Worm (Caenorhabditis elegans) whole organism, L1 larva: ENCODE results near the gene acdh-6.

Experiments used
- F16B12.6 ChIP-seq: fragments of 150-350 bp; optimal IDR thresholded peaks from 2 replicates; lab custom pipeline; 2014; ENCODE audit warnings: missing biosample characterization, missing genetic modification characterization
- aha-1 ChIP-seq: fragments of 150-350 bp; optimal IDR thresholded peaks from 2 replicates; lab custom pipeline; 2014; ENCODE audit warnings: missing biosample characterization, missing genetic modification characterization
- alr-1 ChIP-seq: fragments of 200-800 bp; sonication (Bioruptor generic); optimal IDR thresholded peaks from 2 replicates; lab custom pipeline; 2018; ENCODE audit warnings: borderline replicate concordance, mild to moderate bottlenecking, missing genetic modification characterization, missing compliant biosample characterization
- aly-2 ChIP-seq: fragments of 150-350 bp; optimal IDR thresholded peaks from 2 replicates; lab custom pipeline; 2014; ENCODE audit warnings: missing biosample characterization, missing genetic modification characterization
- ama-1 ChIP-seq: fragments of 150-350 bp; optimal IDR thresholded peaks from 2 replicates; lab custom pipeline; 2014
- blmp-1 ChIP-seq: fragments of 150-350 bp; optimal IDR thresholded peaks from 2 replicates; lab custom pipeline; 2014; ENCODE audit warnings: missing biosample characterization, missing genetic modification characterization
- ceh-82 ChIP-seq, 3 experiments: fragments of 150-350 bp in 1 of 3; sonication (generic microtip) in 2 of 3; optimal IDR thresholded peaks; 2 replicates each; lab custom pipeline; 2014 to 2017; ENCODE audit warnings: missing biosample characterization in 3 of 3, missing genetic modification characterization in 3 of 3
- ceh-90 ChIP-seq: sonication (generic microtip); optimal IDR thresholded peaks from 2 replicates; lab custom pipeline; 2016; ENCODE audit warnings: missing genetic modification characterization, missing compliant biosample characterization
- ces-1 ChIP-seq: fragments of 150-350 bp; optimal IDR thresholded peaks from 2 replicates; lab custom pipeline; 2014; ENCODE audit warnings: missing biosample characterization, missing genetic modification reagents, missing genetic modification characterization
- dsc-1 ChIP-seq: sonication (generic microtip); optimal IDR thresholded peaks from 2 replicates; lab custom pipeline; 2016; ENCODE audit warnings: mild to moderate bottlenecking, missing genetic modification characterization, missing compliant biosample characterization
- efl-1 ChIP-seq, 4 experiments: fragments of 150-350 bp; optimal IDR thresholded peaks in 3 of 4; peaks in 1 of 4; 1 replicate in 1 of 4; 2 replicates in 3 of 4; lab custom pipeline; 2014; ENCODE audit warnings: missing biosample characterization in 2 of 4, missing genetic modification characterization in 2 of 4, missing genetic modification reagents in 2 of 4
- efl-3 ChIP-seq: fragments of 200-800 bp; sonication (Bioruptor generic); optimal IDR thresholded peaks from 2 replicates; lab custom pipeline; 2018; ENCODE audit warnings: mild to moderate bottlenecking, missing genetic modification characterization, missing compliant biosample characterization
- egl-13 ChIP-seq: sonication (generic microtip); optimal IDR thresholded peaks from 2 replicates; lab custom pipeline; 2016; ENCODE audit warnings: missing genotype, missing genetic modification reagents, missing genetic modification characterization, missing compliant biosample characterization
- elt-2 ChIP-seq: sonication (generic microtip); optimal IDR thresholded peaks from 2 replicates; lab custom pipeline; 2016; ENCODE audit warnings: missing genetic modification characterization, mild to moderate bottlenecking, inconsistent platforms, missing compliant biosample characterization, missing genetic modification reagents
- fkh-10 ChIP-seq: sonication (generic microtip); optimal IDR thresholded peaks from 2 replicates; lab custom pipeline; 2017; ENCODE audit warnings: missing biosample characterization, missing genetic modification reagents, missing genetic modification characterization
- fkh-4 ChIP-seq: sonication (generic microtip); optimal IDR thresholded peaks from 2 replicates; lab custom pipeline; 2016; ENCODE audit warnings: missing compliant biosample characterization, missing genetic modification characterization, borderline replicate concordance
- fkh-8 ChIP-seq: sonication (generic microtip); optimal IDR thresholded peaks from 2 replicates; lab custom pipeline; 2016; ENCODE audit warnings: mild to moderate bottlenecking, missing genetic modification characterization, missing compliant biosample characterization
- grh-1 ChIP-seq: fragments of 200-800 bp; sonication (Bioruptor generic); IDR thresholded peaks from 2 replicates; pipeline ENCODE4 v1.3.6; 2022; ENCODE audit warnings: missing genetic modification reagents, missing genetic modification characterization, missing compliant biosample characterization
- hlh-17 ChIP-seq: fragments of 200-800 bp; sonication (Bioruptor generic); optimal IDR thresholded peaks from 2 replicates; lab custom pipeline; 2018; ENCODE audit warnings: missing genetic modification characterization, mild to moderate bottlenecking, missing compliant biosample characterization, moderate library complexity, borderline replicate concordance
- isw-1 ChIP-seq: fragments of 200-800 bp; sonication (Bioruptor generic); IDR thresholded peaks from 2 replicates; pipeline ENCODE4 v1.3.6; 2022; ENCODE audit warnings: missing genetic modification characterization, missing compliant biosample characterization
- jun-1 ChIP-seq: fragments of 150-350 bp; optimal IDR thresholded peaks from 2 replicates; lab custom pipeline; 2014; ENCODE audit warnings: missing biosample characterization, missing genetic modification reagents, missing genetic modification characterization
- lin-14 ChIP-seq: fragments of 200-800 bp; sonication (Bioruptor generic); optimal IDR thresholded peaks from 2 replicates; lab custom pipeline; 2018; ENCODE audit warnings: mild to moderate bottlenecking, missing genetic modification characterization, moderate library complexity, missing compliant biosample characterization
- lin-15B ChIP-seq: fragments of 150-350 bp; sonication (generic microtip); optimal IDR thresholded peaks from 3 replicates; lab custom pipeline; 2014; ENCODE audit warnings: missing biosample characterization, missing genetic modification characterization
- lin-35 ChIP-seq, 2 experiments: fragments of 150-350 bp; optimal IDR thresholded peaks; 2 replicates each; lab custom pipeline; 2014; ENCODE audit warnings: missing biosample characterization in 2 of 2, missing genetic modification characterization in 2 of 2, missing genetic modification reagents in 2 of 2
- lin-39 ChIP-seq: fragments of 150-350 bp; optimal IDR thresholded peaks from 2 replicates; lab custom pipeline; 2014; ENCODE audit warnings: missing biosample characterization, missing genetic modification reagents, missing genetic modification characterization
- lir-3 ChIP-seq: sonication (generic microtip); optimal IDR thresholded peaks from 2 replicates; lab custom pipeline; 2016; ENCODE audit warnings: mild to moderate bottlenecking, missing genetic modification characterization, moderate library complexity, missing compliant biosample characterization; ENCODE audit not compliant: poor library complexity
- lsy-2 ChIP-seq, 2 experiments: fragments of 150-350 bp; optimal IDR thresholded peaks; 2 replicates each; lab custom pipeline; 2014; ENCODE audit warnings: missing biosample characterization in 2 of 2, missing genetic modification characterization in 2 of 2
- mdl-1 ChIP-seq, 2 experiments: fragments of 150-350 bp; optimal IDR thresholded peaks; 2 replicates each; lab custom pipeline; 2014 to 2017; ENCODE audit warnings: missing biosample characterization in 2 of 2, missing genetic modification characterization in 2 of 2, inconsistent platforms in 1 of 2
- mep-1 ChIP-seq: fragments of 150-350 bp; optimal IDR thresholded peaks from 2 replicates; lab custom pipeline; 2014; ENCODE audit warnings: missing biosample characterization, missing genetic modification characterization
- nhr-11 ChIP-seq: fragments of 150-350 bp; optimal IDR thresholded peaks from 2 replicates; lab custom pipeline; 2014; ENCODE audit warnings: missing biosample characterization, missing genetic modification characterization
- nhr-20 ChIP-seq: sonication (generic microtip); optimal IDR thresholded peaks from 2 replicates; lab custom pipeline; 2016; ENCODE audit warnings: mild to moderate bottlenecking, missing genetic modification characterization, missing compliant biosample characterization
- nhr-85 ChIP-seq: sonication (generic microtip); peaks from one replicate; lab custom pipeline; 2016; ENCODE audit warnings: missing genetic modification characterization, inconsistent platforms, missing compliant biosample characterization
- nhr-90 ChIP-seq: sonication (generic microtip); optimal IDR thresholded peaks from 2 replicates; lab custom pipeline; 2016; ENCODE audit warnings: mild to moderate bottlenecking, missing genetic modification characterization, missing compliant biosample characterization; ENCODE audit not compliant: poor library complexity
- pax-3 ChIP-seq: fragments of 200-800 bp; sonication (Bioruptor generic); optimal IDR thresholded peaks from 2 replicates; lab custom pipeline; 2018; ENCODE audit warnings: mild to moderate bottlenecking, missing genetic modification characterization, moderate library complexity, missing compliant biosample characterization
- snpc-4 ChIP-seq: fragments of 150-350 bp; optimal IDR thresholded peaks from 2 replicates; lab custom pipeline; 2014; ENCODE audit warnings: missing biosample characterization, missing genetic modification characterization
- tbx-2 ChIP-seq: sonication (generic microtip); optimal IDR thresholded peaks from 2 replicates; lab custom pipeline; 2016; ENCODE audit warnings: missing genetic modification characterization, missing compliant biosample characterization
- tlp-1 ChIP-seq: fragments of 150-350 bp; optimal IDR thresholded peaks from 2 replicates; lab custom pipeline; 2014; ENCODE audit warnings: missing biosample characterization, missing genetic modification characterization
- unc-30 ChIP-seq: sonication (generic microtip); optimal IDR thresholded peaks from 2 replicates; lab custom pipeline; 2017; ENCODE audit warnings: missing biosample characterization, missing genetic modification characterization
- unc-62 ChIP-seq: fragments of 150-350 bp; optimal IDR thresholded peaks from 2 replicates; lab custom pipeline; 2014; ENCODE audit warnings: missing biosample characterization, missing genetic modification reagents, missing genetic modification characterization
- unc-86 ChIP-seq: sonication (generic microtip); optimal IDR thresholded peaks from 2 replicates; lab custom pipeline; 2016; ENCODE audit warnings: missing genetic modification characterization, missing compliant biosample characterization

The acdh-6 gene

ce11 chrIII:8529002-8529401, 31.9 kb upstream of the acdh-6 start (continued):
- no peak for TF ChIP-seq hlh-17 (GFP tag; lab: Kevin White, UChicago)
- no peak for TF ChIP-seq aha-1 (tag; lab: Kevin White, UChicago)
- peak; percentile 89 for TF ChIP-seq ceh-90
- peak; percentile 73 for TF ChIP-seq nhr-20
- TF ChIP-seq tbx-2 = peak; percentile 81
- TF ChIP-seq egl-13 (tag; lab: Kevin White, UChicago) = peak; percentile 82
- no peak for TF ChIP-seq tlp-1
- peak in 2 of 3 experiments; percentile 48 to 53 for TF ChIP-seq ceh-82 (tag; optimal IDR thresholded peaks at IDR 0.05; lab: Kevin White, UChicago)
- TF ChIP-seq mep-1 (tag; lab: Kevin White, UChicago) = peak; percentile 83
- peak; percentile 64 for TF ChIP-seq ama-1 (lab: Kevin White, UChicago)
- TF ChIP-seq efl-1 (optimal IDR thresholded peaks at IDR 0.05; lab: Kevin White, UChicago) = peak; percentile 58 to 66
- TF ChIP-seq efl-1 (GFP tag; optimal IDR thresholded peaks at IDR 0.05 in 1 of 2; lab: Kevin White, UChicago) = peak; percentile 68 to 94
- peak; percentile 33 for TF ChIP-seq lin-15B
- TF ChIP-seq grh-1 (GFP tag; lab: Robert Waterston, UW) = peak; percentile 64
- TF ChIP-seq efl-3 (GFP tag; lab: Kevin White, UChicago) = peak; percentile 19
- no peak for TF ChIP-seq unc-62 (GFP tag; lab: Kevin White, UChicago)
- peak; percentile 65 for TF ChIP-seq pax-3 (tag; lab: Kevin White, UChicago)
- TF ChIP-seq unc-30 (tag; lab: Kevin White, UChicago) = no peak
- peak in 1 of 2 experiments; percentile 21 for TF ChIP-seq mdl-1 (tag; optimal IDR thresholded peaks at IDR 0.05; lab: Kevin White, UChicago)
- peak; percentile 64 for TF ChIP-seq blmp-1
- TF ChIP-seq lin-14 (GFP tag; lab: Kevin White, UChicago) = peak; percentile 86
- peak; percentile 87 for TF ChIP-seq lsy-2 (tag; optimal IDR thresholded peaks at IDR 0.05; lab: Kevin White, UChicago)
- peak; percentile 47 for TF ChIP-seq lin-39
- TF ChIP-seq fkh-8 (tag; lab: Kevin White, UChicago) = peak; percentile 79
- TF ChIP-seq nhr-90 (tag; lab: Kevin White, UChicago) = peak; percentile 74
- TF ChIP-seq unc-86 = peak; percentile 86
- peak; percentile 88 for TF ChIP-seq lir-3 (tag; lab: Kevin White, UChicago)
- TF ChIP-seq aly-2 (tag; lab: Kevin White, UChicago) = peak; percentile 40
- TF ChIP-seq nhr-85 (tag; lab: Kevin White, UChicago) = peak; percentile 97
- TF ChIP-seq fkh-10 (GFP tag; lab: Kevin White, UChicago) = no peak
- peak; percentile 67 for TF ChIP-seq dsc-1
- TF ChIP-seq ces-1 (GFP tag; lab: Kevin White, UChicago) = no peak
- TF ChIP-seq F16B12.6 (tag; lab: Kevin White, UChicago) = no peak
- TF ChIP-seq lin-35 (GFP tag; optimal IDR thresholded peaks at IDR 0.05; lab: Kevin White, UChicago) = peak; percentile 21 to 68
- peak; percentile 22 for TF ChIP-seq nhr-11 (tag; lab: Kevin White, UChicago)
- TF ChIP-seq snpc-4 (tag; lab: Kevin White, UChicago) = peak; percentile 39
- peak; percentile 12 for TF ChIP-seq elt-2 (tag; lab: Kevin White, UChicago)
- TF ChIP-seq jun-1 (tag; lab: Kevin White, UChicago) = peak; percentile 43
- peak; percentile 83 for TF ChIP-seq fkh-4 (tag; lab: Kevin White, UChicago)
- TF ChIP-seq isw-1 (GFP tag; lab: Robert Waterston, UW) = peak; percentile 83

ce11 chrIII:8529772-8530171, 31.2 kb upstream of the acdh-6 start, which contains the start of gene ZC21.10:
TSS of gene ZC21.10 (plus strand) at chrIII:8530072.
- TF ChIP-seq alr-1 = no peak
- no peak for TF ChIP-seq lir-3 (tag; lab: Kevin White, UChicago)
- TF ChIP-seq, all 84 proteins: peak for 0
